Worm (Caenorhabditis elegans): ENCODE data around the gene F12F6.1.

The F12F6.1 gene

DNA sequence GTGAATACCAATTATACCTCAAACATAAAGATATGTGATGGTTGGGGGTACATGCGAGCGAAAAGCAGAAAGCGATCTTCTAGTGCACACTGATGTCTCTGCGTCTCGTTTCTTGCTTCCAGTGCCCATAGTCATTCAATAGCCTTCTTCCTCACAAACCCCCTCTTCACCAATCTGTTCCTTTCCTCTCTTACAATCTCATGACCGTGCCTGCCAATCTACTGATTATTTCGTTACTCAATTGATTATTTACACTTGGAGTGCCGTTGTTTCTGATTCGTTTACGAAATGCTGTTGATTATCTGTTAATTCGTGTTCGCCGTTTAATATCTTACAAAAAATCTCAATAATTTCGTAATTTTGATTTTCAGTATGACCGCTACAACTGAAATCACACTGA, 1.1 kb downstream of the F12F6.1 start:
- no peak for TF ChIP-seq unc-62 (GFP tag; optimal IDR thresholded peaks at IDR 0.05)

ce11 chrIV:11586484-11586883, 2.7 kb downstream of the F12F6.1 start:
- no peak for TF ChIP-seq unc-62 (GFP tag; optimal IDR thresholded peaks at IDR 0.05)

- no peak for TF ChIP-seq unc-62 (GFP tag; optimal IDR thresholded peaks at IDR 0.05)
Observed at ce11 chrIV:11592165-11592564, 8.4 kb downstream of the F12F6.1 start, which contains the start of gene spe-36. Gene spe-36 (minus strand): TSS chrIV:11592265.

ce11 chrIV:11592820-11593219, 9.1 kb downstream of the F12F6.1 start:
- TF ChIP-seq unc-62 (GFP tag; optimal IDR thresholded peaks at IDR 0.05) = no peak

ce11 chrIV:11593415-11594190, 9.8 kb downstream of the F12F6.1 start, which contains the start of gene F40F11.3:
Gene F40F11.3 (minus strand): TSS chrIV:11594003.
- no peak for TF ChIP-seq unc-62 (GFP tag; optimal IDR thresholded peaks at IDR 0.05)

- TF ChIP-seq unc-62 (GFP tag; optimal IDR thresholded peaks at IDR 0.05) = no peak
Observed at ce11 chrIV:11594191-11594673, 10.5 kb downstream of the F12F6.1 start, which contains the start of gene mig-38. Gene mig-38 (plus strand): TSS chrIV:11594244.

DNA sequence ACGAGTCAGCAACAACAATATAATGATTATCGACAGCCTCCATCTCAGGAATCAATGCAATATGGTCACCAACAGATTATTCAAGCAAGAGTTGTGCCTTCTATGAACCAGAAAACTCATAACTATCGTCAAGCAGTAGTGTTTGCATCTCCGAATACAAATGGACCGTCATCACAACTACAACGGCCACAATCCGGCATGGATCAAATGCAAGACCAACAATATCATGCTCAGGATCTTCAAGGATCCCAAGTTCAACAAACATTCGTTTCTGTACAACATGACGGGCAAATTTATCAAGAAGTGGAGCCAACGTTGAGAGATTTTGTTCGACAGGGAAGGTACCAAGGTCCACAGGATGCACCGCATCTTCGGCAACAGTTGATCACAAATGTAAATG, 13.3 kb downstream of the F12F6.1 start:
- no peak for TF ChIP-seq unc-62 (GFP tag; optimal IDR thresholded peaks at IDR 0.05)

ce11 chrIV:11599717-11600116, 16.0 kb downstream of the F12F6.1 start:
- TF ChIP-seq unc-62 (GFP tag; optimal IDR thresholded peaks at IDR 0.05) = no peak

- no peak for TF ChIP-seq unc-62 (GFP tag; optimal IDR thresholded peaks at IDR 0.05)
Observed at ce11 chrIV:11601721-11602405, 18.1 kb downstream of the F12F6.1 start.

DNA sequence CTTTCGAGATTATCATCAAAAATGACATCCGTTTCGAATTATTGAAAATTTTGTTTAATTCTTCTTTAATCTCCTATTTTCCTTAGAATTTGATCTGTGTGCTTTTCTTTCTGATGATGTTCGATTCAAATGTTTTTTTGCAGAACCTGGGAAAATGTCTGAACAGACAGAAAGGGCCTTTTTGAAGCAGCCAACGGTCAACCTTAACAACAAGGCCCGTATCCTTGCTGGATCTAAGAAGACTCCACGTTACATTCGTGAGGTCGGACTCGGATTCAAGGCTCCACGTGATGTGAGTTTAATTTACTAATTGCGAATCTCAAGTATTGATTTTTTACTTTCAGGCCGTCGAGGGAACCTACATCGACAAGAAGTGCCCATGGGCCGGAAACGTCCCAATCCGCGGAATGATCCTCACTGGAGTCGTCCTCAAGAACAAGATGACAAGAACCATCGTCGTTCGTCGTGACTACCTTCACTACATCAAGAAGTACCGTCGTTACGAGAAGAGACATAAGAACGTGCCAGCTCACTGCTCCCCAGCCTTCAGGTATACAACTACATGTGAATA, 18.8 kb downstream of the F12F6.1 start, which contains the start of gene rps-11:
Gene rps-11 (plus strand): TSS at position 144 of the 571 bp plus-strand sequence.
- no peak for TF ChIP-seq unc-62 (GFP tag; optimal IDR thresholded peaks at IDR 0.05)

DNA sequence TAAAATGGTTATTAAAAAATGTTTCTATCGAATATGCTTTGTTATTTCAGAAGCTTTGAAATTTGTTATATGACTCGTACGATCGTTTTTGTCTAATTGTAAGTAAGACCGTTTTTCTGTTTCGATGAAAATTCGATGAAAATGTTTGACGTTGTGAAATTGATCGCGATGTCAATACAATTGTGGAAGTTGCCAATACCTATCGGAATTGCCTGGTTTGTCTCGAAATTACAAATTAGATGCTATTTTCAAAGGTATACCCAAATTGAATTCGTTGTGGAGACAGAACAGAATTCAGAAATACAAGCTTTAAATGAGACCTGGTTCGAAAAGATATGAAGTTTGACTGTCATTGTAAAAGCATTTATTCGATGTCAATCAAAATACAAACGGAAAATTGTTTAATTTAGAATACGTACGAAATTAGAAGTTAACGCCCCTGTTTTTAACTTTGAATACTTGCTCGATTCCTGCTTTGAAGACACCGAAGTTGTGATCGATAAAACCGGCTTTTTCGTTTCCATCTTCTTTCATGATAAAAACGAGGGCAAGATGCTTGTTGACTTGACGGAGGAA, 19.6 kb downstream of the F12F6.1 start:
- TF ChIP-seq unc-62 (GFP tag; optimal IDR thresholded peaks at IDR 0.05) = no peak

DNA sequence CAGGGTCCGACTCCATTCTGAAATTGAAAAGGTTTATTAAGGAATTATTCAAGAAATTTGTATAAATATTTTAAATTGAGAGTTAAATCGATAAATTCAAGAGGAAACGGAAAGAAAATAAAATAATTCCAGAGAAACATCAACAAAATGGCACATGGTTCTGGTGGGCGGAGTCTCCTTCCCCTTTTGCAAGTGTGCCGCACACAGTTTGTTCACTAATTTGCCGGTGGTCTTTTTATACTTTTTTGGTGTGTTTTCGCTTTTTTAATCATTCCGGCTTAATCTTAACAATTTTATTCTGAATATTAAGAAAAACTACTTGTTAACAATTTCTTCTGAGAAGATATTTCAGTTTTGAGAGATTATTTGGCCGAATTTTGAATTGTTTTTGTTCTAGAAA, 21.2 kb downstream of the F12F6.1 start, which contains the start of the genes ragc-1 and Y24F12A.1:
Gene ragc-1 (minus strand): TSS at position 25 of the 400 bp plus-strand sequence.
Gene Y24F12A.1 (plus strand): TSS at position 346 of the 400 bp plus-strand sequence.
- no peak for TF ChIP-seq unc-62 (GFP tag; optimal IDR thresholded peaks at IDR 0.05)

DNA sequence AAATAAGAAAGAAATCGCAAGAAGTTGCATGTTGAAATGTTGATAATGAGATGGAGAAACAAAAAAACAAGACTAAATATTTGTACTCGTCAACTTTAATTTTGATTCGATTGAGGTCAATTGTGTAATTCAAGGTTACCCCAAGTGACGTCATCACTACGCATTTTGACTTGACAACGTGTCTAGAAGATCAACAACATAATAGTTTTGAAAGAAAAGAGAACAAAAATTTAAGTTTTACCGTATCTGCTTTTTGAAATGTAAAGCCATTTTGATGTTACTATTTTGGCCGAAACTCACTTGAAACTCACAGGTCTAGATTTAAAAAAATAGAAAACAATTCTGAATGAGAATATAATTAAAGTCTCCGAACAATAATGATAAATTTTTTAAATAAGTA, 37.2 kb downstream of the F12F6.1 start, which contains the start of gene dsl-5:
Gene dsl-5 (minus strand): TSS at position 101 of the 400 bp plus-strand sequence.
- TF ChIP-seq unc-62 (GFP tag; optimal IDR thresholded peaks at IDR 0.05) = no peak

DNA sequence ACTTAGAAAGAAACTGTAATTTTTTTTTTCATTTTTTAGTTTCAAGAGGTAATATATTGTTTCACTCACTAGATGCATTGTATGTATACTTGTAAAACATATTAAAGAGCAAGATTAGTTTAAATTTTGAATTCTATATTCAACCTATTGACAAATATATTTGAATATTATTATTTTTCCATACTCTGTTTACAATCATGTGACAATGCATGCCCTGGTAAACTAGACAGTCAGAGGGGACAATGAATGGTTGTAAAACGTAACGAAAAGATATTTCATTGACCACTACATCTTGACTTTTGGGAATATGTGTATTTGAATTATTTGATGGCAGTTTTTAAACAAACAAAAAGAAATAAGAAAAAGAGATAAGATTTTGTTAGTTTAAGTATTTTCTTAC, 38.6 kb downstream of the F12F6.1 start:
- TF ChIP-seq unc-62 (GFP tag; optimal IDR thresholded peaks at IDR 0.05) = no peak

- TF ChIP-seq unc-62 (GFP tag; optimal IDR thresholded peaks at IDR 0.05) = no peak
Observed at ce11 chrIV:11623060-11623459, 39.3 kb downstream of the F12F6.1 start, which contains the start of gene lys-4. Gene lys-4 (minus strand): TSS chrIV:11623174.

Data from whole organism, dauer.